Worm (Caenorhabditis elegans) whole organism, early embryonic: ENCODE data around the gene srh-194.

ENCODE experiments used
- B0310.2 ChIP-seq: sonication (generic microtip); optimal IDR thresholded peaks from 2 replicates; lab custom pipeline; 2016; ENCODE audit warnings: mild to moderate bottlenecking, missing genetic modification characterization, missing compliant biosample characterization
- F13C5.2 ChIP-seq: sonication (generic microtip); optimal IDR thresholded peaks from 2 replicates; lab custom pipeline; 2017; ENCODE audit warnings: mild to moderate bottlenecking, missing genetic modification characterization, inconsistent platforms, missing compliant biosample characterization
- aly-1 ChIP-seq: sonication (generic microtip); optimal IDR thresholded peaks from 2 replicates; lab custom pipeline; 2016; ENCODE audit warnings: missing genetic modification characterization, missing compliant biosample characterization
- ama-1 ChIP-seq: fragments of 150-350 bp; optimal IDR thresholded peaks from 2 replicates; lab custom pipeline; 2014
- ceh-13 ChIP-seq: fragments of 200-800 bp; sonication (Bioruptor generic); optimal IDR thresholded peaks from 2 replicates; lab custom pipeline; 2018; ENCODE audit warnings: mild to moderate bottlenecking, missing genetic modification characterization, missing compliant biosample characterization
- ceh-36 ChIP-seq: sonication (generic microtip); optimal IDR thresholded peaks from 2 replicates; lab custom pipeline; 2016; ENCODE audit warnings: missing genetic modification characterization, inconsistent platforms, missing compliant biosample characterization
- ets-7 ChIP-seq: sonication (generic microtip); optimal IDR thresholded peaks from 2 replicates; lab custom pipeline; 2016; ENCODE audit warnings: missing genotype, missing genetic modification characterization, missing compliant biosample characterization
- flt-1 ChIP-seq: fragments of 200-800 bp; sonication (Bioruptor generic); IDR thresholded peaks from 2 replicates; pipeline ENCODE4 v1.3.6; 2022; ENCODE audit warnings: missing genetic modification characterization, missing compliant biosample characterization
- hmbx-1 ChIP-seq: sonication (generic microtip); optimal IDR thresholded peaks from 2 replicates; lab custom pipeline; 2016; ENCODE audit warnings: mild to moderate bottlenecking, missing genetic modification characterization, missing compliant biosample characterization
- hmg-4 ChIP-seq: fragments of 200-800 bp; sonication (Bioruptor generic); optimal IDR thresholded peaks from 2 replicates; lab custom pipeline; 2018; ENCODE audit warnings: mild to moderate bottlenecking, missing genetic modification characterization, missing compliant biosample characterization
- hnd-1 ChIP-seq: sonication (generic microtip); optimal IDR thresholded peaks from 2 replicates; lab custom pipeline; 2016; ENCODE audit warnings: missing genetic modification characterization, missing compliant biosample characterization
- pes-1 ChIP-seq: fragments of 200-800 bp; sonication (Bioruptor generic); IDR thresholded peaks from 2 replicates; pipeline ENCODE4 v1.3.6; 2022; ENCODE audit warnings: missing genetic modification reagents, missing genetic modification characterization, missing compliant biosample characterization
- scrt-1 ChIP-seq: fragments of 200-800 bp; sonication (Bioruptor generic); IDR thresholded peaks from 2 replicates; pipeline ENCODE4 v1.3.6; 2022; ENCODE audit warnings: missing genetic modification characterization, missing compliant biosample characterization
- sea-1 ChIP-seq: fragments of 200-800 bp; sonication (Bioruptor generic); conservative IDR thresholded peaks from 2 replicates; pipeline ENCODE4 v1.3.6; 2022; ENCODE audit warnings: missing genetic modification characterization, missing compliant biosample characterization
- tbx-11 ChIP-seq: fragments of 200-800 bp; sonication (Bioruptor generic); IDR thresholded peaks from 2 replicates; pipeline ENCODE4 v1.3.6; 2022; ENCODE audit warnings: missing genetic modification characterization, missing compliant biosample characterization
- tbx-37 ChIP-seq: fragments of 200-800 bp; sonication (Bioruptor generic); conservative IDR thresholded peaks from 2 replicates; pipeline ENCODE4 v1.3.6; 2022; ENCODE audit warnings: missing genetic modification reagents, missing genetic modification characterization, missing compliant biosample characterization
- tra-4 ChIP-seq: sonication (generic microtip); optimal IDR thresholded peaks from 2 replicates; lab custom pipeline; 2017; ENCODE audit warnings: missing genetic modification characterization, missing compliant biosample characterization

Gene srh-194

ce11 chrV:4264516-4264915 is 28.8 kb downstream of the srh-194 start, which contains the start of gene srt-35:
TSS of gene srt-35 (minus strand) at chrV:4264616.
- no peak for TF ChIP-seq hnd-1 (tag; lab: Kevin White, UChicago)
- no peak for TF ChIP-seq F13C5.2
- TF ChIP-seq pes-1 (GFP tag; lab: Robert Waterston, UW) = no peak
- no peak for TF ChIP-seq ceh-13 (GFP tag; lab: Kevin White, UChicago)
- TF ChIP-seq ama-1 (lab: Kevin White, UChicago) = no peak
- no peak for TF ChIP-seq B0310.2 (tag; lab: Kevin White, UChicago)
- TF ChIP-seq scrt-1 (GFP tag; lab: Robert Waterston, UW) = no peak
- no peak for TF ChIP-seq tbx-37 (GFP tag; lab: Robert Waterston, UW)
- TF ChIP-seq hmg-4 (GFP tag; lab: Kevin White, UChicago) = no peak
- TF ChIP-seq hmbx-1 = no peak
- TF ChIP-seq ceh-36 (tag; lab: Kevin White, UChicago) = no peak
- no peak for TF ChIP-seq tbx-11
- no peak for TF ChIP-seq sea-1 (GFP tag; lab: Robert Waterston, UW)
- no peak for TF ChIP-seq ets-7 (tag; lab: Kevin White, UChicago)
- TF ChIP-seq aly-1 (tag; lab: Kevin White, UChicago) = no peak
- TF ChIP-seq tra-4 (tag; lab: Kevin White, UChicago) = no peak

DNA sequence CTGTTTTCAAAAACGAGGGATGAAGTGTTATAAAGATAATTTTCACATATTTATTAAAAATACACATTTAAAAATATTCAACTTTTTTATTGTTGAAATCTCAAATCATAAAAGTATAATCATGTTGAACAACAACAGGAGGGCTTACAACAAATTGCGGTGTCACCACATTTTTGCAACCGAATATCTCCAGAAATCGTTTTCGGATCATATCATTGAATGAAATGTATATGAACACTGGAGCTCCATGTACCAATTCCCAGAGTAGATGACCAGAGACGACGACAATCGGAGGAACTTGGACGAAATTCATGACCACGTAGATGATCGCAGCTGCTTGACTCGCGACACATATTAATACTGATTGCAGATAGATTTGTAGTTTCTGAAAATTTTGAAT is 31.9 kb downstream of the srh-194 start:
- TF ChIP-seq hnd-1 (tag; lab: Kevin White, UChicago) (no peak), flt-1 (GFP tag; lab: Robert Waterston, UW) (no peak), tra-4 (tag; lab: Kevin White, UChicago) (no peak)

DNA sequence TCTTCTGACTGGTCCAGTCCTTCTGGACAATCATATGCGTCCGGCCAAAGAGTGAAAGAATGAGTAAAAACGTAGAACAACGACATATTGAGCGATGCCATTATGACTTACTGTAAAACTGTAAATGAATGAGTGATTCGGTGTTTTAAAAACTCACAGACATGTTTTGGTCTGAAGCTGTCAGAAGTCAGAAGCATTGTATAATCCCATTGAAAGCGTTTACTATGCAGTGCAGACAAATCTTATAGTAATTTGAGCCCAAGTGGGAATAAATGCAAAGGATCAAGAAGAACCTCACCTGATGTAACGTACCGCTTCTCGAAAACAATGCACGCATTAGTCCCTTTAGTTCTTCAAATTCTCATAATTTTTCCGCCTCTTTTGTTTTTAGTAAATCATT is 33.2 kb downstream of the srh-194 start, which contains the start of gene srt-3:
srt-3 (minus strand) TSS at position 101 of the 400 bp plus-strand sequence.
- no peak for TF ChIP-seq sea-1 (GFP tag; lab: Robert Waterston, UW)
- TF ChIP-seq hnd-1 (tag; lab: Kevin White, UChicago) = no peak
- TF ChIP-seq ama-1 (lab: Kevin White, UChicago) = no peak
- no peak for TF ChIP-seq ceh-13 (GFP tag; lab: Kevin White, UChicago)
- no peak for TF ChIP-seq tbx-11

DNA sequence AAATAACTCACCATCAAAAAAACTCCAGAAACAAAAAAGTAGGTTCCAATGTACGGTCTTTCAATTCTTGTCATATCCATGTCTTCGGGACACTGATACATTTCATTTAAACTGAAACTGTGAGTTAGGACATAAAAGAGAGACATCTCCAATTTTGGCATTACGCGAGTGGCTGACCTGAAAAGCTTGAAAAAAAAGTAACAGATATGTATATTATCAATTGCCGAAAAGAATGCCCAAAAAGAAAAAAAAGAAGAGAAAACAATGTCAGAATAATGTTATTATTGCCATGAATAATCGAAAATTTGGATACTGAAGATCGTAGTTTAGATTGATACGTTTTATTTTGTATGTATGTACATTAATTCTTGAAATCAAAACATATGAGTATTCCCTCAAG is 36.9 kb downstream of the srh-194 start, which contains the start of gene srt-14:
srt-14 (minus strand) TSS at position 101 of the 400 bp plus-strand sequence.
- TF ChIP-seq scrt-1 (GFP tag; lab: Robert Waterston, UW) = no peak

ce11 chrV:4250047-4250446 is 43.3 kb downstream of the srh-194 start, which contains the start of gene srt-13:
TSS of gene srt-13 (minus strand) at chrV:4250147.
- TF ChIP-seq tbx-37 (GFP tag; lab: Robert Waterston, UW) (no peak), ets-7 (tag; lab: Kevin White, UChicago) (no peak), pes-1 (GFP tag; lab: Robert Waterston, UW) (no peak), hnd-1 (tag; lab: Kevin White, UChicago) (no peak), B0310.2 (tag; lab: Kevin White, UChicago) (no peak)

ce11 chrV:4248359-4248758 is 45.0 kb downstream of the srh-194 start:
- TF ChIP-seq hnd-1 (tag; lab: Kevin White, UChicago) = no peak
- no peak for TF ChIP-seq ceh-13 (GFP tag; lab: Kevin White, UChicago)
- TF ChIP-seq tbx-11 = no peak
- TF ChIP-seq B0310.2 (tag; lab: Kevin White, UChicago) = no peak
- no peak for TF ChIP-seq aly-1 (tag; lab: Kevin White, UChicago)
- no peak for TF ChIP-seq tra-4 (tag; lab: Kevin White, UChicago)
- no peak for TF ChIP-seq ets-7 (tag; lab: Kevin White, UChicago)
- no peak for TF ChIP-seq sea-1 (GFP tag; lab: Robert Waterston, UW)
- no peak for TF ChIP-seq ama-1 (lab: Kevin White, UChicago)
- TF ChIP-seq scrt-1 (GFP tag; lab: Robert Waterston, UW) = no peak

DNA sequence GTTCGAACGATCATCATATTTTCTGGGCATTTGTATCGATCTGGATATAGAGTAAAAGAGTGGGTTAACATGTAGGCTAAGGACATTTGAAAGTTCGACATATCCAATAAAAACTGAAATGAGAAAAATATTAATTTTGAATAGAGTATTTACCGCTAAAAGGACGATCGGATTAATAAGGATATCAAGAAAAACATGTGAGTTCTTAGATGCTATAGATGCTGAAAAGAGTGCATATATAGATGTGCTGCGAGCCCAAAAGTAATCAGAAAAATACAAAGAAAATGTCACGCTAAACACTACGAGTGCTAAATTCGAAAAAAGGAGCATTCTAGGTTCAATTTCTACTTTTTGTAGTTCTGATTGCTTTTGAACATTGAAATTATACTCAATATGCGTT is 50.9 kb downstream of the srh-194 start, which contains the start of gene srt-12:
srt-12 (minus strand) TSS at position 101 of the 400 bp plus-strand sequence.
- TF ChIP-seq flt-1 (GFP tag; lab: Robert Waterston, UW) (no peak), tbx-37 (GFP tag; lab: Robert Waterston, UW) (no peak), hmbx-1 (no peak), aly-1 (tag; lab: Kevin White, UChicago) (no peak), ceh-13 (GFP tag; lab: Kevin White, UChicago) (no peak), tbx-11 (no peak), sea-1 (GFP tag; lab: Robert Waterston, UW) (no peak), ets-7 (tag; lab: Kevin White, UChicago) (no peak), ama-1 (lab: Kevin White, UChicago) (no peak), hnd-1 (tag; lab: Kevin White, UChicago) (no peak)
